Worm (Caenorhabditis elegans) whole organism, L1 larva: ENCODE data around the gene irld-32.
"Not testable (repeated sequence)": the region's sequence is repeated elsewhere in the genome, so short reads cannot be mapped to it uniquely, and the experiment has no call there.

ENCODE experiments used
- C04F5.9 ChIP-seq: sonication (generic microtip); optimal IDR thresholded peaks from 2 replicates; lab custom pipeline; 2016; ENCODE audit warnings: missing genetic modification characterization, missing compliant biosample characterization
- C16A3.4 ChIP-seq: fragments of 150-350 bp; optimal IDR thresholded peaks from 2 replicates; lab custom pipeline; 2014; ENCODE audit warnings: missing biosample characterization, missing genetic modification characterization
- Y116A8C.19 ChIP-seq: sonication (generic microtip); optimal IDR thresholded peaks from 2 replicates; lab custom pipeline; 2016; ENCODE audit warnings: missing compliant biosample characterization, missing genetic modification characterization, borderline replicate concordance
- aha-1 ChIP-seq: fragments of 150-350 bp; optimal IDR thresholded peaks from 2 replicates; lab custom pipeline; 2014; ENCODE audit warnings: missing biosample characterization, missing genetic modification characterization
- aly-2 ChIP-seq: fragments of 150-350 bp; optimal IDR thresholded peaks from 2 replicates; lab custom pipeline; 2014; ENCODE audit warnings: missing biosample characterization, missing genetic modification characterization
- ama-1 ChIP-seq: fragments of 150-350 bp; optimal IDR thresholded peaks from 2 replicates; lab custom pipeline; 2014
- blmp-1 ChIP-seq: fragments of 150-350 bp; optimal IDR thresholded peaks from 2 replicates; lab custom pipeline; 2014; ENCODE audit warnings: missing biosample characterization, missing genetic modification characterization
- ceh-82 ChIP-seq, 3 experiments: fragments of 150-350 bp in 1 of 3; sonication (generic microtip) in 2 of 3; optimal IDR thresholded peaks; 2 replicates each; lab custom pipeline; 2014 to 2017; ENCODE audit warnings: missing biosample characterization in 3 of 3, missing genetic modification characterization in 3 of 3
- ceh-90 ChIP-seq: sonication (generic microtip); optimal IDR thresholded peaks from 2 replicates; lab custom pipeline; 2016; ENCODE audit warnings: missing genetic modification characterization, missing compliant biosample characterization
- efl-1 ChIP-seq, 4 experiments: fragments of 150-350 bp; optimal IDR thresholded peaks in 3 of 4; peaks in 1 of 4; 1 replicate in 1 of 4; 2 replicates in 3 of 4; lab custom pipeline; 2014; ENCODE audit warnings: missing biosample characterization in 2 of 4, missing genetic modification characterization in 2 of 4, missing genetic modification reagents in 2 of 4
- elt-2 ChIP-seq: sonication (generic microtip); optimal IDR thresholded peaks from 2 replicates; lab custom pipeline; 2016; ENCODE audit warnings: missing genetic modification characterization, mild to moderate bottlenecking, inconsistent platforms, missing compliant biosample characterization, missing genetic modification reagents
- elt-3 ChIP-seq, 6 experiments: fragments of 150-350 bp in 1 of 6; sonication (generic microtip); optimal IDR thresholded peaks; 2 replicates each; lab custom pipeline; 2017 to 2018; ENCODE audit warnings: missing biosample characterization in 6 of 6, missing genetic modification characterization in 6 of 6, inconsistent platforms in 1 of 6
- fkh-10 ChIP-seq: sonication (generic microtip); optimal IDR thresholded peaks from 2 replicates; lab custom pipeline; 2017; ENCODE audit warnings: missing biosample characterization, missing genetic modification reagents, missing genetic modification characterization
- fkh-8 ChIP-seq: sonication (generic microtip); optimal IDR thresholded peaks from 2 replicates; lab custom pipeline; 2016; ENCODE audit warnings: mild to moderate bottlenecking, missing genetic modification characterization, missing compliant biosample characterization
- grh-1 ChIP-seq: fragments of 200-800 bp; sonication (Bioruptor generic); IDR thresholded peaks from 2 replicates; pipeline ENCODE4 v1.3.6; 2022; ENCODE audit warnings: missing genetic modification reagents, missing genetic modification characterization, missing compliant biosample characterization
- hlh-17 ChIP-seq: fragments of 200-800 bp; sonication (Bioruptor generic); optimal IDR thresholded peaks from 2 replicates; lab custom pipeline; 2018; ENCODE audit warnings: missing genetic modification characterization, mild to moderate bottlenecking, missing compliant biosample characterization, moderate library complexity, borderline replicate concordance
- hlh-4 ChIP-seq: sonication (generic microtip); optimal IDR thresholded peaks from 2 replicates; lab custom pipeline; 2016; ENCODE audit warnings: mild to moderate bottlenecking, missing genetic modification characterization, missing compliant biosample characterization
- hpl-2 ChIP-seq: fragments of 150-350 bp; optimal IDR thresholded peaks from 2 replicates; lab custom pipeline; 2014; ENCODE audit warnings: missing biosample characterization, missing genetic modification reagents, missing genetic modification characterization
- isw-1 ChIP-seq: fragments of 200-800 bp; sonication (Bioruptor generic); IDR thresholded peaks from 2 replicates; pipeline ENCODE4 v1.3.6; 2022; ENCODE audit warnings: missing genetic modification characterization, missing compliant biosample characterization
- jun-1 ChIP-seq: fragments of 150-350 bp; optimal IDR thresholded peaks from 2 replicates; lab custom pipeline; 2014; ENCODE audit warnings: missing biosample characterization, missing genetic modification reagents, missing genetic modification characterization
- lin-13 ChIP-seq: fragments of 150-350 bp; optimal IDR thresholded peaks from 2 replicates; lab custom pipeline; 2014; ENCODE audit warnings: missing biosample characterization, missing genetic modification reagents, missing genetic modification characterization
- lin-35 ChIP-seq, 2 experiments: fragments of 150-350 bp; optimal IDR thresholded peaks; 2 replicates each; lab custom pipeline; 2014; ENCODE audit warnings: missing biosample characterization in 2 of 2, missing genetic modification characterization in 2 of 2, missing genetic modification reagents in 2 of 2
- lsy-2 ChIP-seq, 2 experiments: fragments of 150-350 bp; optimal IDR thresholded peaks; 2 replicates each; lab custom pipeline; 2014; ENCODE audit warnings: missing biosample characterization in 2 of 2, missing genetic modification characterization in 2 of 2
- nhr-11 ChIP-seq: fragments of 150-350 bp; optimal IDR thresholded peaks from 2 replicates; lab custom pipeline; 2014; ENCODE audit warnings: missing biosample characterization, missing genetic modification characterization
- nhr-12 ChIP-seq: sonication (generic microtip); optimal IDR thresholded peaks from 2 replicates; lab custom pipeline; 2017; ENCODE audit warnings: missing biosample characterization, missing genetic modification characterization
- nhr-47 ChIP-seq: sonication (generic microtip); optimal IDR thresholded peaks from 2 replicates; lab custom pipeline; 2016; ENCODE audit warnings: mild to moderate bottlenecking, missing genetic modification characterization, moderate library complexity, missing compliant biosample characterization
- nhr-71 ChIP-seq: sonication (generic microtip); optimal IDR thresholded peaks from 2 replicates; lab custom pipeline; 2016; ENCODE audit warnings: mild to moderate bottlenecking, missing genetic modification characterization, moderate library complexity, missing compliant biosample characterization
- nhr-77 ChIP-seq: fragments of 150-350 bp; optimal IDR thresholded peaks from 2 replicates; lab custom pipeline; 2014; ENCODE audit warnings: missing biosample characterization, missing genetic modification characterization
- pqm-1 ChIP-seq: sonication (generic microtip); optimal IDR thresholded peaks from 3 replicates; lab custom pipeline; 2017; ENCODE audit warnings: missing biosample characterization, missing genetic modification characterization
- snpc-4 ChIP-seq: fragments of 150-350 bp; optimal IDR thresholded peaks from 2 replicates; lab custom pipeline; 2014; ENCODE audit warnings: missing biosample characterization, missing genetic modification characterization
- snu-23 ChIP-seq: sonication (generic microtip); optimal IDR thresholded peaks from 2 replicates; lab custom pipeline; 2016; ENCODE audit warnings: missing genetic modification characterization, missing compliant biosample characterization
- unc-30 ChIP-seq: sonication (generic microtip); optimal IDR thresholded peaks from 2 replicates; lab custom pipeline; 2017; ENCODE audit warnings: missing biosample characterization, missing genetic modification characterization
- unc-62 ChIP-seq: fragments of 150-350 bp; optimal IDR thresholded peaks from 2 replicates; lab custom pipeline; 2014; ENCODE audit warnings: missing biosample characterization, missing genetic modification reagents, missing genetic modification characterization
- unc-86 ChIP-seq: sonication (generic microtip); optimal IDR thresholded peaks from 2 replicates; lab custom pipeline; 2016; ENCODE audit warnings: missing genetic modification characterization, missing compliant biosample characterization
- unc-98 ChIP-seq: fragments of 200-800 bp; sonication (Bioruptor generic); IDR thresholded peaks from 2 replicates; pipeline ENCODE4 v1.3.6; 2022; ENCODE audit warnings: missing genetic modification characterization, missing compliant biosample characterization
- ztf-11 ChIP-seq, 2 experiments: sonication (generic microtip); optimal IDR thresholded peaks; 2 replicates each; lab custom pipeline; 2016 to 2017; ENCODE audit warnings: missing genetic modification characterization in 2 of 2, missing biosample characterization in 1 of 2, missing compliant biosample characterization in 1 of 2

irld-32 gene

ce11 chrV:2294577-2294976 lies 37.1 kb upstream of the irld-32 start, which contains the start of gene nhr-226:
Gene nhr-226, plus strand, starts transcription at chrV:2294877.
- no peak for TF ChIP-seq pqm-1 (tag; lab: Kevin White, UChicago)
- TF ChIP-seq fkh-8, result no peak
- TF ChIP-seq nhr-47 (tag; lab: Kevin White, UChicago), result no peak
- no peak for TF ChIP-seq C04F5.9
- TF ChIP-seq unc-30 (tag; lab: Kevin White, UChicago), result no peak
- TF ChIP-seq hpl-2 (GFP tag; lab: Kevin White, UChicago), result no peak
- no peak for TF ChIP-seq lin-13 (GFP tag; lab: Kevin White, UChicago)

ce11 chrV:2300905-2301304 lies 30.8 kb upstream of the irld-32 start, which contains the start of gene Y19D10B.8:
Gene Y19D10B.8, minus strand, starts transcription at chrV:2301005.
- TF ChIP-seq blmp-1 (tag; lab: Kevin White, UChicago) (no peak), Y116A8C.19 (no peak), nhr-11 (tag; lab: Kevin White, UChicago) (no peak), unc-86 (tag; lab: Kevin White, UChicago) (no peak), nhr-77 (tag; lab: Kevin White, UChicago) (no peak), ztf-11 (tag; optimal IDR thresholded peaks at IDR 0.05; lab: Kevin White, UChicago) (no peak), lin-35 (GFP tag; optimal IDR thresholded peaks at IDR 0.05; lab: Kevin White, UChicago) (no peak), fkh-10 (GFP tag; lab: Kevin White, UChicago) (no peak), ceh-82 (tag; optimal IDR thresholded peaks at IDR 0.05; lab: Kevin White, UChicago) (no peak), unc-62 (no peak), elt-3 (tag; optimal IDR thresholded peaks at IDR 0.05; lab: Kevin White, UChicago) (no peak), nhr-12 (tag; lab: Kevin White, UChicago) (no peak), efl-1 (optimal IDR thresholded peaks at IDR 0.05; lab: Kevin White, UChicago) (no peak), efl-1 (GFP tag; optimal IDR thresholded peaks at IDR 0.05 in 1 of 2; lab: Kevin White, UChicago) (no peak), jun-1 (tag; lab: Kevin White, UChicago) (no peak), unc-98 (no peak), snu-23 (no peak), ceh-90 (tag; lab: Kevin White, UChicago) (no peak), lsy-2 (tag; optimal IDR thresholded peaks at IDR 0.05; lab: Kevin White, UChicago) (no peak), grh-1 (GFP tag; lab: Robert Waterston, UW) (no peak)
- TF ChIP-seq, all 84 proteins: peak for 0

- TF ChIP-seq C16A3.4 (tag; lab: Kevin White, UChicago), result no peak
- no peak for TF ChIP-seq ama-1 (lab: Kevin White, UChicago)
- no peak for TF ChIP-seq hlh-4 (tag; lab: Kevin White, UChicago)
- TF ChIP-seq aly-2 (tag; lab: Kevin White, UChicago), result no peak
- peak; percentile 1 for TF ChIP-seq fkh-8
- no peak for TF ChIP-seq snpc-4 (tag; lab: Kevin White, UChicago)
- TF ChIP-seq, all 84 proteins: peak for 1
Measured at ce11 chrV:2303775-2304174, 27.9 kb upstream of the irld-32 start, which contains the start of gene irld-15. Gene irld-15, minus strand, starts transcription at chrV:2303875.

- TF ChIP-seq isw-1 (GFP tag; lab: Robert Waterston, UW) (no peak), efl-1 (optimal IDR thresholded peaks at IDR 0.05; lab: Kevin White, UChicago) (no peak), efl-1 (GFP tag; optimal IDR thresholded peaks at IDR 0.05 in 1 of 2; lab: Kevin White, UChicago) (peak in 1 of 2 experiments; percentile 91)
Measured at ce11 chrV:2306383-2306782, 25.3 kb upstream of the irld-32 start.

ce11 chrV:2308246-2308645 lies 23.5 kb upstream of the irld-32 start:
- no peak for TF ChIP-seq unc-86 (tag; lab: Kevin White, UChicago)
- TF ChIP-seq elt-2 (tag; lab: Kevin White, UChicago), result peak; percentile 29

ce11 chrV:2321001-2321400 lies 10.7 kb upstream of the irld-32 start, which contains the start of gene Y19D10B.6:
Gene Y19D10B.6, minus strand, starts transcription at chrV:2321101.
- not testable (repeated sequence) for TF ChIP-seq nhr-71 (tag; lab: Kevin White, UChicago); hlh-17; aha-1 (tag; lab: Kevin White, UChicago)
- TF ChIP-seq, all 84 proteins: peak for 0; not testable (repeated sequence) for 84
